Worm (Caenorhabditis elegans) whole organism, L4 larva: Measurements from ENCODE around the gene T22C8.6.

Source experiments
- Y48G9A.11 ChIP-seq: fragments of 200-800 bp; sonication (Bioruptor generic); IDR thresholded peaks from 2 replicates; pipeline ENCODE4 v1.3.6; 2022; ENCODE audit warnings: missing genetic modification reagents, missing genetic modification characterization, missing compliant biosample characterization
- Y5F2A.4 ChIP-seq: fragments of 200-800 bp; sonication (Bioruptor generic); optimal IDR thresholded peaks from 2 replicates; lab custom pipeline; 2018; ENCODE audit warnings: mild to moderate bottlenecking, missing genetic modification characterization, missing compliant biosample characterization
- ZK546.5 ChIP-seq, 2 experiments: sonication (generic microtip); optimal IDR thresholded peaks; 2 replicates each; lab custom pipeline; 2017; ENCODE audit warnings: missing biosample characterization in 2 of 2, missing genetic modification characterization in 2 of 2
- aly-2 ChIP-seq: sonication (generic microtip); optimal IDR thresholded peaks from 2 replicates; lab custom pipeline; 2018; ENCODE audit warnings: missing biosample characterization, missing genetic modification characterization
- ama-1 ChIP-seq: fragments of 150-350 bp; optimal IDR thresholded peaks from 2 replicates; lab custom pipeline; 2014; ENCODE audit warnings: inconsistent platforms, mixed read lengths
- arid-1 ChIP-seq: fragments of 200-800 bp; sonication (Bioruptor generic); conservative IDR thresholded peaks from 2 replicates; pipeline ENCODE4 v1.3.6; 2022; ENCODE audit warnings: missing genetic modification reagents, missing genetic modification characterization, missing compliant biosample characterization
- duxl-1 ChIP-seq: sonication (generic microtip); optimal IDR thresholded peaks from 2 replicates; lab custom pipeline; 2016; ENCODE audit warnings: mild to moderate bottlenecking, missing genetic modification characterization, moderate library complexity, missing compliant biosample characterization; ENCODE audit not compliant: poor library complexity
- egl-27 ChIP-seq: sonication (generic microtip); optimal IDR thresholded peaks from 3 replicates; lab custom pipeline; 2017; ENCODE audit warnings: missing biosample characterization, missing genetic modification reagents, missing genetic modification characterization
- hlh-30 ChIP-seq: sonication (generic microtip); optimal IDR thresholded peaks from 2 replicates; lab custom pipeline; 2017; ENCODE audit warnings: antibody characterized with exemption, mild to moderate bottlenecking, missing genetic modification characterization, missing compliant biosample characterization; ENCODE audit not compliant: insufficient read depth
- hmg-1.1 ChIP-seq: fragments of 200-800 bp; sonication (Bioruptor generic); IDR thresholded peaks from 2 replicates; pipeline ENCODE4 v1.3.6; 2022; ENCODE audit warnings: missing genetic modification reagents, missing genetic modification characterization, missing compliant biosample characterization
- jun-1 ChIP-seq: fragments of 150-350 bp; optimal IDR thresholded peaks from 2 replicates; lab custom pipeline; 2014; ENCODE audit warnings: missing biosample characterization, missing genetic modification reagents, missing genetic modification characterization
- lin-38 ChIP-seq: fragments of 200-800 bp; sonication (Bioruptor generic); IDR thresholded peaks from 2 replicates; pipeline ENCODE4 v1.3.6; 2022; ENCODE audit warnings: missing genetic modification reagents, missing genetic modification characterization, missing compliant biosample characterization
- mes-2 ChIP-seq: sonication (generic microtip); optimal IDR thresholded peaks from 2 replicates; lab custom pipeline; 2016; ENCODE audit warnings: missing genotype, mild to moderate bottlenecking, missing genetic modification characterization, missing compliant biosample characterization; ENCODE audit not compliant: poor library complexity, severe bottlenecking
- mxl-3 ChIP-seq: fragments of 200-800 bp; sonication (Bioruptor generic); optimal IDR thresholded peaks from 2 replicates; lab custom pipeline; 2018; ENCODE audit warnings: mild to moderate bottlenecking, missing genetic modification characterization, missing compliant biosample characterization
- nhr-42 ChIP-seq: fragments of 200-800 bp; sonication (Bioruptor generic); IDR thresholded peaks from 2 replicates; pipeline ENCODE4 v1.3.6; 2022; ENCODE audit warnings: missing genetic modification characterization, missing compliant biosample characterization
- php-3 ChIP-seq: fragments of 200-800 bp; sonication (Bioruptor generic); IDR thresholded peaks from 2 replicates; pipeline ENCODE4 v1.3.6; 2022; ENCODE audit warnings: missing genetic modification reagents, missing genetic modification characterization, missing compliant biosample characterization
- set-16 ChIP-seq: fragments of 200-800 bp; sonication (Bioruptor generic); IDR thresholded peaks from 2 replicates; pipeline ENCODE4 v1.3.6; 2022; ENCODE audit warnings: missing genetic modification reagents, missing genetic modification characterization, missing compliant biosample characterization
- snpc-1.2 ChIP-seq: fragments of 200-800 bp; sonication (Bioruptor generic); IDR thresholded peaks from 2 replicates; pipeline ENCODE4 v1.3.6; 2022; ENCODE audit warnings: missing genetic modification reagents, missing genetic modification characterization, missing compliant biosample characterization

Gene T22C8.6

ce11 chrII:8583035-8583434 lies 47.0 kb downstream of the T22C8.6 start:
- TF ChIP-seq nhr-42 (GFP tag; lab: Robert Waterston, UW) (no peak), set-16 (GFP tag; lab: Robert Waterston, UW) (no peak), Y5F2A.4 (GFP tag; lab: Kevin White, UChicago) (no peak), mes-2 (tag; lab: Kevin White, UChicago) (no peak), Y48G9A.11 (GFP tag; lab: Robert Waterston, UW) (no peak), hlh-30 (peak; percentile 7), lin-38 (GFP tag; lab: Robert Waterston, UW) (0 out of 2 replicates have a peak, but pooled peaks have one; percentile 28), jun-1 (tag; lab: Kevin White, UChicago) (no peak), ama-1 (lab: Kevin White, UChicago) (peak; percentile 58), egl-27 (tag; lab: Kevin White, UChicago) (no peak), php-3 (GFP tag; lab: Robert Waterston, UW) (no peak), ZK546.5 (tag; optimal IDR thresholded peaks at IDR 0.05; lab: Kevin White, UChicago) (no peak)

DNA sequence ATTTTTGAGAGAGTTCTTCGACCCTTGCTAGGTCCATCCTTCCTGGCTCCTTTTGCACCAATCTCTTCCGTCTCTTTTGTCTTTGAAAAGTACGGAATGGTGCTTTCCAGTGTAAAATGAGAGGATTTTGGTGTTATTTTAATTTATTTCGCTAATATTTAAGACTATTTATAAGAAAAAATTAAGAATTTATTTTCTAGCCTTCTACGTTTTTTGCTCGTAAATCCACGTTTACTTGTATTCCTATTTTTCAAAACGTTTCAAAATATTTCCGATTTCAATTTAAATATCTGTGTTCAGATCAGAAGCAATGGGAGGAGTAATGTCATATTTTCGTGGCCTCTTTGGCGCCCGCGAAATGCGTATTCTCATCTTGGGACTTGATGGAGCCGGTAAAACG lies 48.4 kb downstream of the T22C8.6 start, which contains the start of gene arl-1:
Gene arl-1, plus strand, starts transcription at position 301 of the 400 bp plus-strand sequence.
- TF ChIP-seq aly-2 (tag; lab: Kevin White, UChicago) = no peak
- TF ChIP-seq mxl-3 = no peak
- TF ChIP-seq duxl-1 (tag; lab: Kevin White, UChicago) = no peak
- TF ChIP-seq arid-1 (GFP tag; lab: Robert Waterston, UW) = no peak
- TF ChIP-seq hmg-1.1 (GFP tag; lab: Robert Waterston, UW) = no peak
- TF ChIP-seq snpc-1.2 (GFP tag; lab: Robert Waterston, UW) = no peak
